Fruit fly (Drosophila melanogaster): ENCODE data around the gene Ir10a.

The Ir10a gene

dm6 chrX:11302683-11303082 is 8.3 kb downstream of the Ir10a start, which contains the start of gene CG44422:
Gene CG44422, minus strand, starts transcription at chrX:11302783.
- TF ChIP-seq Dp (GFP tag; optimal IDR thresholded peaks at IDR 0.05) = no peak
- TF ChIP-seq Vsx1 (GFP tag; optimal IDR thresholded peaks at IDR 0.05) = no peak
- TF ChIP-seq vvl (GFP tag; IDR thresholded peaks at IDR 0.05) = no peak
- no peak for TF ChIP-seq CG11504 (tag; optimal IDR thresholded peaks at IDR 0.05)
- no peak for TF ChIP-seq Sry-β (GFP tag; optimal IDR thresholded peaks at IDR 0.05)
- no peak for TF ChIP-seq Trl (optimal IDR thresholded peaks at IDR 0.05)
- TF ChIP-seq Trl (GFP tag; optimal IDR thresholded peaks at IDR 0.05) = no peak
- TF ChIP-seq sisA (GFP tag; IDR thresholded peaks at IDR 0.05) = no peak
- no peak for TF ChIP-seq twi (tag; optimal IDR thresholded peaks at IDR 0.05)
- no peak for TF ChIP-seq Abd-B (GFP tag; optimal IDR thresholded peaks at IDR 0.05)
- no peak for TF ChIP-seq CG33213 (GFP tag; optimal IDR thresholded peaks at IDR 0.05)
- no peak for TF ChIP-seq dpn (GFP tag; optimal IDR thresholded peaks at IDR 0.05)
- TF ChIP-seq Camta (GFP tag; optimal IDR thresholded peaks at IDR 0.05) = no peak
- no peak for TF ChIP-seq ind (GFP tag; optimal IDR thresholded peaks at IDR 0.05)

- peak; percentile 6 for TF ChIP-seq Sox102F (GFP tag; optimal IDR thresholded peaks at IDR 0.05)
- no peak for TF ChIP-seq Hand (GFP tag; optimal IDR thresholded peaks at IDR 0.05)
- TF ChIP-seq Hey (tag; optimal IDR thresholded peaks at IDR 0.05) = no peak
- no peak for TF ChIP-seq lilli (GFP tag; optimal IDR thresholded peaks at IDR 0.05)
- TF ChIP-seq CG12659 (GFP tag; optimal IDR thresholded peaks at IDR 0.05) = peak; percentile 5
- TF ChIP-seq Mrtf (GFP tag; IDR thresholded peaks at IDR 0.05) = no peak
- no peak for TF ChIP-seq ATbp (GFP tag; optimal IDR thresholded peaks at IDR 0.05)
- no peak for TF ChIP-seq CG2116 (GFP tag; optimal IDR thresholded peaks at IDR 0.05)
- no peak for TF ChIP-seq mld (GFP tag; IDR thresholded peaks at IDR 0.05; ENCODE audit: partially characterized antibody)
- TF ChIP-seq vnd (GFP tag; IDR thresholded peaks at IDR 0.05; ENCODE audit: partially characterized antibody) = no peak
- peak; percentile 39 for TF ChIP-seq CG3281 (GFP tag; optimal IDR thresholded peaks at IDR 0.05)
- TF ChIP-seq CG14441 (GFP tag; IDR thresholded peaks at IDR 0.05) = no peak
- no peak for TF ChIP-seq pb (GFP tag; optimal IDR thresholded peaks at IDR 0.05)
- TF ChIP-seq CG2199 (GFP tag; IDR thresholded peaks at IDR 0.05) = no peak
- no peak for TF ChIP-seq ci (GFP tag; IDR thresholded peaks at IDR 0.05)
- peak; percentile 43 for TF ChIP-seq CG7556 (GFP tag; optimal IDR thresholded peaks at IDR 0.05)
- TF ChIP-seq grau (tag; optimal IDR thresholded peaks at IDR 0.05) = peak; percentile 49
- peak; percentile 65 for TF ChIP-seq CG2678 (tag; optimal IDR thresholded peaks at IDR 0.05)
- TF ChIP-seq lab (GFP tag; optimal IDR thresholded peaks at IDR 0.05) = peak; percentile 57
- TF ChIP-seq Fer1 (GFP tag; optimal IDR thresholded peaks at IDR 0.05) = peak; percentile 45
- TF ChIP-seq zfh2 (GFP tag; optimal IDR thresholded peaks at IDR 0.05) = no peak
- TF ChIP-seq row (GFP tag; IDR thresholded peaks at IDR 0.05) = peak; percentile 50
- TF ChIP-seq sens (GFP tag) = no peak
- TF ChIP-seq CG13894 (tag; optimal IDR thresholded peaks at IDR 0.05) = peak; percentile 39
- TF ChIP-seq gfzf (GFP tag; optimal IDR thresholded peaks at IDR 0.05) = no peak
- TF ChIP-seq maf-S (GFP tag; optimal IDR thresholded peaks at IDR 0.05) = no peak
- peak; percentile 3 for TF ChIP-seq HHEX (GFP tag; optimal IDR thresholded peaks at IDR 0.05)
- TF ChIP-seq CG13296 (GFP tag; optimal IDR thresholded peaks at IDR 0.05) = peak; percentile 32
- TF ChIP-seq CG8089 (GFP tag; optimal IDR thresholded peaks at IDR 0.05) = no peak
- TF ChIP-seq E2f2 (GFP tag; IDR thresholded peaks at IDR 0.05) = 0 out of 2 replicates have a peak, but pooled peaks have one; percentile 26
- TF ChIP-seq Ptx1 (GFP tag; IDR thresholded peaks at IDR 0.05) = peak; percentile 41; the same call in 1 of the 2 replicates
- TF ChIP-seq gem (tag; optimal IDR thresholded peaks at IDR 0.05) = peak; percentile 52
- peak; percentile 51 for TF ChIP-seq CG11504 (tag; optimal IDR thresholded peaks at IDR 0.05)
- no peak for TF ChIP-seq Aef1 (GFP tag; IDR thresholded peaks at IDR 0.05)
- no peak for TF ChIP-seq CG11723 (GFP tag; optimal IDR thresholded peaks at IDR 0.05)
- no peak for TF ChIP-seq CG16813 (GFP tag; IDR thresholded peaks at IDR 0.05; ENCODE audit: partially characterized antibody)
- TF ChIP-seq Dek (tag; optimal IDR thresholded peaks at IDR 0.05) = no peak
These were observed 15.5 kb downstream of the Ir10a start for dm6 chrX:11295412-11296006.
